Fruit fly (Drosophila melanogaster) whole organism, embryonic: ENCODE data around the gene trx.
A peak's percentile ranks its signal among the peaks of the same experiment; 100 is the strongest.

ENCODE experiments used
- Atf-2 ChIP-seq: fragments of 200-800 bp; sonication (Bioruptor generic); optimal IDR thresholded peaks from 2 replicates; lab custom pipeline; 2016; ENCODE audit warnings: missing biosample characterization, missing genetic modification characterization
- Atf3 ChIP-seq: fragments of 200-800 bp; sonication (Bioruptor generic); optimal IDR thresholded peaks from 3 replicates; lab custom pipeline; 2016; ENCODE audit warnings: missing biosample characterization, missing genetic modification characterization
- Bteb2 ChIP-seq: fragments of 200-800 bp; sonication (Bioruptor generic); optimal IDR thresholded peaks from 2 replicates; lab custom pipeline; 2016; ENCODE audit warnings: missing biosample characterization, missing genetic modification characterization
- CG10431 ChIP-seq: fragments of 200-800 bp; sonication (Bioruptor generic); optimal IDR thresholded peaks from 3 replicates; lab custom pipeline; 2018; ENCODE audit warnings: missing biosample characterization, mild to moderate bottlenecking, missing genetic modification characterization
- CG10979 ChIP-seq: fragments of 200-800 bp; sonication (Bioruptor generic); optimal IDR thresholded peaks from 2 replicates; lab custom pipeline; 2018; ENCODE audit warnings: missing biosample characterization, mild to moderate bottlenecking, missing genetic modification characterization, moderate library complexity
- CG11504 ChIP-seq: fragments of 200-800 bp; sonication (Bioruptor generic); optimal IDR thresholded peaks from 3 replicates; lab custom pipeline; 2019; ENCODE audit warnings: missing biosample characterization, mild to moderate bottlenecking, missing genetic modification characterization, moderate library complexity
- CG11696 ChIP-seq: fragments of 200-800 bp; sonication (Bioruptor generic); IDR thresholded peaks from 2 replicates; pipeline ENCODE4 v1.3.6; 2022; ENCODE audit warnings: missing biosample characterization, missing genetic modification characterization
- CG14860 ChIP-seq: fragments of 200-800 bp; sonication (Bioruptor generic); IDR thresholded peaks from 3 replicates; pipeline ENCODE4 v1.3.6; 2022; ENCODE audit warnings: missing biosample characterization, missing genetic modification characterization; ENCODE audit not compliant: partially characterized antibody
- CG16815 ChIP-seq: fragments of 200-800 bp; sonication (Bioruptor generic); optimal IDR thresholded peaks from 3 replicates; lab custom pipeline; 2017; ENCODE audit warnings: missing biosample characterization, mild to moderate bottlenecking, missing genetic modification characterization
- CG16863 ChIP-seq: fragments of 200-800 bp; sonication (Bioruptor generic); optimal IDR thresholded peaks from 3 replicates; lab custom pipeline; 2016; ENCODE audit warnings: missing biosample characterization, missing genetic modification characterization
- CG17328 ChIP-seq: fragments of 200-800 bp; sonication (Bioruptor generic); IDR thresholded peaks from 2 replicates; pipeline ENCODE4 v1.3.6; 2022; ENCODE audit warnings: missing biosample characterization, missing genetic modification characterization
- CG34376 ChIP-seq: fragments of 200-800 bp; sonication (Bioruptor generic); optimal IDR thresholded peaks from 2 replicates; lab custom pipeline; 2018; ENCODE audit warnings: missing biosample characterization, mild to moderate bottlenecking, missing genetic modification characterization
- CG34422 ChIP-seq: fragments of 200-800 bp; sonication (Bioruptor generic); IDR thresholded peaks from 3 replicates; pipeline ENCODE4 v1.3.6; 2022; ENCODE audit warnings: missing biosample characterization, missing genetic modification characterization
- CG4360 ChIP-seq: fragments of 200-800 bp; sonication (Bioruptor generic); IDR thresholded peaks from 2 replicates; pipeline ENCODE4 v1.3.6; 2022; ENCODE audit warnings: missing biosample characterization, missing genetic modification characterization
- CG4820 ChIP-seq: fragments of 200-800 bp; sonication (Bioruptor generic); optimal IDR thresholded peaks from 3 replicates; lab custom pipeline; 2016; ENCODE audit warnings: missing biosample characterization, missing genetic modification characterization
- CG5953 ChIP-seq: fragments of 200-800 bp; sonication (Bioruptor generic); IDR thresholded peaks from 2 replicates; pipeline ENCODE4 v1.3.6; 2022; ENCODE audit warnings: missing biosample characterization, missing genetic modification characterization
- CG7928 ChIP-seq: fragments of 200-800 bp; sonication (Bioruptor generic); optimal IDR thresholded peaks from 2 replicates; lab custom pipeline; 2017; ENCODE audit warnings: missing biosample characterization, mild to moderate bottlenecking, missing genetic modification characterization
- CG8089 ChIP-seq: fragments of 200-800 bp; sonication (Bioruptor generic); optimal IDR thresholded peaks from 3 replicates; lab custom pipeline; 2016; ENCODE audit warnings: missing biosample characterization, missing genetic modification characterization
- CG8478 ChIP-seq: fragments of >200 bp; optimal IDR thresholded peaks from 2 replicates; lab custom pipeline; 2018
- Chrac-16 ChIP-seq: fragments of 200-800 bp; sonication (Bioruptor generic); optimal IDR thresholded peaks from 3 replicates; lab custom pipeline; 2016; ENCODE audit warnings: missing biosample characterization, missing genetic modification characterization
- D19A ChIP-seq: fragments of 200-800 bp; optimal IDR thresholded peaks from 3 replicates; lab custom pipeline; 2019; ENCODE audit warnings: missing biosample characterization, mild to moderate bottlenecking, missing genetic modification characterization, moderate library complexity
- Deaf1 ChIP-seq: fragments of 200-800 bp; optimal IDR thresholded peaks from 3 replicates; lab custom pipeline; 2019; ENCODE audit warnings: missing biosample characterization, mild to moderate bottlenecking, missing genetic modification characterization, moderate library complexity
- Dfd ChIP-seq, 2 experiments: fragments of >200 bp; optimal IDR thresholded peaks; 2 replicates each; lab custom pipeline; 2017; ENCODE audit warnings: missing biosample characterization in 2 of 2, missing genetic modification characterization in 2 of 2
- Gsc ChIP-seq: fragments of 200-800 bp; sonication (Bioruptor generic); IDR thresholded peaks from 2 replicates; pipeline ENCODE4 v1.3.6; 2022; ENCODE audit warnings: missing biosample characterization, missing genetic modification characterization
- H2.0 ChIP-seq: fragments of 200-800 bp; sonication (Bioruptor generic); IDR thresholded peaks from 2 replicates; pipeline ENCODE4 v1.3.6; 2022; ENCODE audit warnings: missing biosample characterization, missing genetic modification characterization
- NC2β ChIP-seq: fragments of 200-800 bp; sonication (Bioruptor generic); optimal IDR thresholded peaks from 2 replicates; lab custom pipeline; 2016; ENCODE audit warnings: missing biosample characterization, missing genetic modification characterization
- Rx ChIP-seq: fragments of 200-800 bp; sonication (Bioruptor generic); IDR thresholded peaks from 2 replicates; pipeline ENCODE4 v1.3.6; 2022; ENCODE audit warnings: missing biosample characterization, missing genetic modification characterization
- Sox100B ChIP-seq: fragments of 200-800 bp; sonication (Bioruptor generic); optimal IDR thresholded peaks from 3 replicates; lab custom pipeline; 2018; ENCODE audit warnings: missing biosample characterization, mild to moderate bottlenecking, missing genetic modification characterization
- Spps ChIP-seq: fragments of 200-800 bp; sonication (Bioruptor generic); optimal IDR thresholded peaks from 2 replicates; lab custom pipeline; 2018; ENCODE audit warnings: missing biosample characterization, mild to moderate bottlenecking, missing genetic modification characterization
- TFAM ChIP-seq: fragments of 200-800 bp; sonication (Bioruptor generic); optimal IDR thresholded peaks from 2 replicates; lab custom pipeline; 2017; ENCODE audit warnings: missing biosample characterization, missing genetic modification characterization, inconsistent platforms
- abd-A ChIP-seq: fragments of 200-800 bp; sonication (Bioruptor generic); optimal IDR thresholded peaks from 3 replicates; lab custom pipeline; 2019; ENCODE audit warnings: missing biosample characterization, mild to moderate bottlenecking, missing genetic modification characterization, moderate library complexity
- al ChIP-seq: fragments of 200-800 bp; sonication (Bioruptor generic); IDR thresholded peaks from 2 replicates; pipeline ENCODE4 v1.3.6; 2022; ENCODE audit warnings: missing biosample characterization, missing genetic modification characterization
- aop ChIP-seq: fragments of 200-800 bp; sonication (Bioruptor generic); IDR thresholded peaks from 2 replicates; pipeline ENCODE4 v1.3.6; 2022; ENCODE audit warnings: missing biosample characterization, missing genetic modification characterization
- ara ChIP-seq: fragments of 200-800 bp; sonication (Bioruptor generic); IDR thresholded peaks from 2 replicates; pipeline ENCODE4 v1.3.6; 2022; ENCODE audit warnings: missing biosample characterization, missing genetic modification characterization
- az2 ChIP-seq: fragments of 200-800 bp; sonication (Bioruptor generic); optimal IDR thresholded peaks from 3 replicates; lab custom pipeline; 2016; ENCODE audit warnings: missing biosample characterization, missing genetic modification characterization
- br ChIP-seq: fragments of >200 bp; optimal IDR thresholded peaks from 2 replicates; lab custom pipeline; 2017
- caup ChIP-seq: fragments of 200-800 bp; sonication (Bioruptor generic); optimal IDR thresholded peaks from 3 replicates; lab custom pipeline; 2017; ENCODE audit warnings: missing biosample characterization, mild to moderate bottlenecking, missing genetic modification characterization, moderate library complexity; ENCODE audit not compliant: severe bottlenecking
- cg ChIP-seq: fragments of 200-800 bp; sonication (Bioruptor generic); optimal IDR thresholded peaks from 3 replicates; lab custom pipeline; 2019; ENCODE audit warnings: missing biosample characterization, mild to moderate bottlenecking, missing genetic modification characterization, moderate library complexity
- chinmo ChIP-seq: fragments of 200-800 bp; sonication (Bioruptor generic); IDR thresholded peaks from 4 replicates; pipeline ENCODE4 v1.3.6; 2022; ENCODE audit warnings: missing biosample characterization, missing genetic modification characterization; ENCODE audit not compliant: partially characterized antibody
- eve ChIP-seq, 2 experiments: fragments of >200 bp; optimal IDR thresholded peaks; 2 replicates each; lab custom pipeline; 2017; ENCODE audit warnings: missing biosample characterization in 2 of 2, missing genetic modification characterization in 2 of 2
- fu2 ChIP-seq: fragments of 200-800 bp; sonication (Bioruptor generic); optimal IDR thresholded peaks from 2 replicates; lab custom pipeline; 2016; ENCODE audit warnings: missing biosample characterization, missing genetic modification characterization
- gcm2 ChIP-seq: fragments of 200-800 bp; sonication (Bioruptor generic); optimal IDR thresholded peaks from 2 replicates; lab custom pipeline; 2016; ENCODE audit warnings: missing biosample characterization, missing genetic modification characterization
- gfzf ChIP-seq: fragments of 200-800 bp; sonication (Bioruptor generic); optimal IDR thresholded peaks from 2 replicates; lab custom pipeline; 2016; ENCODE audit warnings: missing biosample characterization, mild to moderate bottlenecking, missing genetic modification characterization, moderate library complexity
- gsb-n ChIP-seq: fragments of 200-800 bp; sonication (Bioruptor generic); optimal IDR thresholded peaks from 3 replicates; lab custom pipeline; 2018; ENCODE audit warnings: missing biosample characterization, mild to moderate bottlenecking, missing genetic modification characterization
- h ChIP-seq: fragments of >200 bp; optimal IDR thresholded peaks from 2 replicates; lab custom pipeline; 2017
- pan ChIP-seq, 4 experiments: fragments of >200 bp in 3 of 4; fragments of 200-800 bp in 1 of 4; sonication (Bioruptor generic) in 1 of 4; optimal IDR thresholded peaks in 3 of 4; IDR thresholded peaks in 1 of 4; 2 replicates each; pipeline versions ENCODE4 v1.3.6 to Lab custom; 2017 to 2022; ENCODE audit warnings: missing biosample characterization in 2 of 4, missing genetic modification characterization in 2 of 4, mixed read lengths in 1 of 4
- pfk ChIP-seq: fragments of 200-800 bp; sonication (Bioruptor generic); optimal IDR thresholded peaks from 2 replicates; lab custom pipeline; 2018; ENCODE audit warnings: missing biosample characterization, mild to moderate bottlenecking, missing genetic modification characterization, moderate library complexity
- sc ChIP-seq, 3 experiments: fragments of >200 bp in 2 of 3; fragments of 200-800 bp in 1 of 3; sonication (Bioruptor generic) in 1 of 3; optimal IDR thresholded peaks; 2 replicates in 2 of 3; 3 replicates in 1 of 3; lab custom pipeline; 2017; ENCODE audit warnings: mild to moderate bottlenecking in 1 of 3, missing biosample characterization in 1 of 3, missing genetic modification characterization in 1 of 3, missing genetic modification reagents in 1 of 3
- sim ChIP-seq: fragments of 200-800 bp; sonication (Bioruptor generic); IDR thresholded peaks from 2 replicates; pipeline ENCODE4 v1.3.6; 2022; ENCODE audit warnings: missing biosample characterization, missing genetic modification characterization
- ssp ChIP-seq: fragments of 200-800 bp; sonication (Bioruptor generic); IDR thresholded peaks from 2 replicates; pipeline ENCODE4 v1.3.6; 2022; ENCODE audit warnings: missing biosample characterization, missing genetic modification characterization
- usp ChIP-seq: fragments of >200 bp; optimal IDR thresholded peaks from 2 replicates; lab custom pipeline; 2017; ENCODE audit warnings: missing biosample characterization, missing genetic modification characterization
- z ChIP-seq: fragments of 200-800 bp; sonication (Bioruptor generic); IDR thresholded peaks from 3 replicates; pipeline ENCODE4 v1.3.6; 2022; ENCODE audit warnings: missing biosample characterization, missing genetic modification characterization

trx gene

DNA sequence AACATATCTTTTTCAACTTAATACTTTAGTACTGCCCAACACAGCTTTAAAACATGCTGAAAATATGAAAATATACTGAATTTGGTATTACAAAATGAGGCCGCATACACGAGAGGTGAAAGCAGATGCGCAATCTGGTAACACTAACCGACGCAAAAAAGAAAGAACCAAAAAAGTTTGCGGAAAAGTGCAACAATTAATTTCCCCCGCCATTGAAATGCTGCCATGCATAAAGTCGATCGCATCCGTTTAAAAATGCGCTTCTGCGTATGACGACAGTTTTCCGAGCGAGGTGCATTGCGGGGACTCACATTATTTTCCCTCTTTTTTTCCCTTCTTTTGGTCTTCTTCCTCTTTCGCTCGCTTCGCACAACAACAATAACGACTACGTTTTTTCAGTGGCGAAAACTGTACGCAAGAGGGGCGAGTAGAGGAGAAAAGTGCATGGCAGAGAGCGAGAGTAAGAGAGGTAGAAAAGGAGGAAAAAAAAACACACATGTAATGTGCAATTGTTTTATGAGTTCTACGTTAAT is 29.3 kb upstream of the trx start, which contains the start of gene Set8 (continued):
- TF ChIP-seq CG14860 (GFP tag; lab: Robert Waterston, UW) (no peak), sim (GFP tag; lab: Robert Waterston, UW) (no peak), abd-A (tag; lab: Kevin White, UChicago) (no peak), pfk (GFP tag; lab: Kevin White, UChicago) (no peak), Chrac-16 (no peak), fu2 (GFP tag; lab: Kevin White, UChicago) (no peak), sc (optimal IDR thresholded peaks at IDR 0.05; lab: Kevin White, UChicago) (no peak), sc (GFP tag; optimal IDR thresholded peaks at IDR 0.05; lab: Kevin White, UChicago) (no peak), z (GFP tag; lab: Robert Waterston, UW) (no peak), CG11504 (tag; lab: Kevin White, UChicago) (no peak), cg (GFP tag; lab: Kevin White, UChicago) (no peak), CG10431 (GFP tag; lab: Kevin White, UChicago) (peak; percentile 99), CG11696 (GFP tag; lab: Robert Waterston, UW) (no peak), CG5953 (GFP tag; lab: Robert Waterston, UW) (no peak), CG10979 (no peak), H2.0 (GFP tag; lab: Robert Waterston, UW) (no peak), usp (GFP tag; lab: Kevin White, UChicago) (no peak), al (GFP tag; lab: Robert Waterston, UW) (no peak), caup (GFP tag; lab: Kevin White, UChicago) (no peak), TFAM (GFP tag; lab: Kevin White, UChicago) (no peak), CG4360 (GFP tag; lab: Robert Waterston, UW) (peak; percentile 88), Bteb2 (no peak), az2 (GFP tag; lab: Kevin White, UChicago) (no peak), gcm2 (GFP tag; lab: Kevin White, UChicago) (no peak), Gsc (GFP tag; lab: Robert Waterston, UW) (no peak), Sox100B (GFP tag; lab: Kevin White, UChicago) (no peak), Rx (GFP tag; lab: Robert Waterston, UW) (no peak), CG4820 (GFP tag; lab: Kevin White, UChicago) (no peak), ssp (GFP tag; lab: Robert Waterston, UW) (no peak), eve (GFP tag; optimal IDR thresholded peaks at IDR 0.05; lab: Kevin White, UChicago) (no peak), ara (GFP tag; lab: Robert Waterston, UW) (no peak), Spps (tag; lab: Kevin White, UChicago) (no peak), chinmo (peak; percentile 78; the same call in 1 of the 4 replicates), CG8478 (no peak), NC2β (GFP tag; lab: Kevin White, UChicago) (peak; percentile 3), aop (no peak), CG34376 (GFP tag; lab: Kevin White, UChicago) (no peak), CG17328 (GFP tag; lab: Robert Waterston, UW) (no peak), CG7928 (GFP tag; lab: Kevin White, UChicago) (no peak), Atf-2 (no peak), CG16863 (GFP tag; lab: Kevin White, UChicago) (no peak), pan (optimal IDR thresholded peaks at IDR 0.05; lab: Kevin White, UChicago) (no peak), pan (GFP tag; optimal IDR thresholded peaks at IDR 0.05 in 1 of 2, IDR thresholded peaks at IDR 0.05 in 1 of 2) (no peak), Dfd (GFP tag; optimal IDR thresholded peaks at IDR 0.05; lab: Kevin White, UChicago) (no peak), gsb-n (tag; lab: Kevin White, UChicago) (no peak), Atf3 (GFP tag; lab: Kevin White, UChicago) (no peak), CG8089 (GFP tag; lab: Kevin White, UChicago) (no peak), h (no peak), D19A (no peak), CG16815 (GFP tag; lab: Kevin White, UChicago) (no peak), CG34422 (no peak), br (no peak), gfzf (GFP tag; lab: Kevin White, UChicago) (peak; percentile 94), Deaf1 (tag; lab: Kevin White, UChicago) (no peak)
